Fruit fly (Drosophila melanogaster) whole organism, embryonic: Measurements from ENCODE around the gene CG31549.

Experiments used
- Atf-2 ChIP-seq: fragments of 200-800 bp; sonication (Bioruptor generic); optimal IDR thresholded peaks from 2 replicates; lab custom pipeline; 2016; ENCODE audit warnings: missing biosample characterization, missing genetic modification characterization
- BEAF-32 ChIP-seq: fragments of 200-800 bp; sonication (Bioruptor generic); optimal IDR thresholded peaks from 3 replicates; lab custom pipeline; 2017; ENCODE audit warnings: missing biosample characterization, missing genetic modification characterization, mild to moderate bottlenecking, moderate library complexity, missing genetic modification reagents
- Bdp1 ChIP-seq: fragments of 200-800 bp; sonication (Bioruptor generic); optimal IDR thresholded peaks from 3 replicates; lab custom pipeline; 2016; ENCODE audit warnings: missing biosample characterization, missing genetic modification characterization
- Bgb ChIP-seq: fragments of 200-800 bp; sonication (Bioruptor generic); IDR thresholded peaks from 2 replicates; pipeline ENCODE4 v1.3.6; 2022; ENCODE audit warnings: missing biosample characterization, missing genetic modification characterization; ENCODE audit not compliant: partially characterized antibody
- CG11560 ChIP-seq: fragments of 200-800 bp; sonication (Bioruptor generic); IDR thresholded peaks from 3 replicates; pipeline ENCODE4 v1.3.6; 2022; ENCODE audit warnings: missing biosample characterization, missing genetic modification characterization
- CG13123 ChIP-seq: fragments of 200-800 bp; sonication (Bioruptor generic); optimal IDR thresholded peaks from 2 replicates; lab custom pipeline; 2016; ENCODE audit warnings: missing biosample characterization, missing genetic modification characterization
- CG13775 ChIP-seq: fragments of 200-800 bp; sonication (Bioruptor generic); optimal IDR thresholded peaks from 3 replicates; lab custom pipeline; 2017; ENCODE audit warnings: missing biosample characterization, mild to moderate bottlenecking, missing genetic modification characterization
- CG1529 ChIP-seq: fragments of 200-800 bp; sonication (Bioruptor generic); optimal IDR thresholded peaks from 3 replicates; lab custom pipeline; 2018; ENCODE audit warnings: missing biosample characterization, missing genetic modification characterization
- CG32532 ChIP-seq: fragments of 200-800 bp; sonication (Bioruptor generic); IDR thresholded peaks from 2 replicates; pipeline ENCODE4 v1.3.6; 2022; ENCODE audit warnings: missing biosample characterization, missing genetic modification characterization
- CG32767 ChIP-seq: fragments of 200-800 bp; sonication (Bioruptor generic); IDR thresholded peaks from 2 replicates; pipeline ENCODE4 v1.3.6; 2022; ENCODE audit warnings: missing biosample characterization, missing genetic modification characterization
- CG4617 ChIP-seq: fragments of 200-800 bp; sonication (Bioruptor generic); optimal IDR thresholded peaks from 3 replicates; lab custom pipeline; 2016; ENCODE audit warnings: missing biosample characterization, missing genetic modification characterization, borderline replicate concordance
- CG4730 ChIP-seq: fragments of 200-800 bp; sonication (Bioruptor generic); IDR thresholded peaks from 2 replicates; pipeline ENCODE4 v1.3.6; 2022; ENCODE audit warnings: missing biosample characterization, missing genetic modification characterization
- CG5180 ChIP-seq: fragments of 200-800 bp; sonication (Bioruptor generic); optimal IDR thresholded peaks from 3 replicates; lab custom pipeline; 2017; ENCODE audit warnings: missing biosample characterization, missing genetic modification characterization, mild to moderate bottlenecking, moderate library complexity, missing genetic modification reagents
- CG6175 ChIP-seq: fragments of 200-800 bp; sonication (Bioruptor generic); IDR thresholded peaks from 3 replicates; pipeline ENCODE4 v1.3.6; 2022; ENCODE audit warnings: missing biosample characterization, missing genetic modification characterization
- CHES-1-like ChIP-seq: fragments of 200-800 bp; sonication (Bioruptor generic); optimal IDR thresholded peaks from 2 replicates; lab custom pipeline; 2016; ENCODE audit warnings: missing biosample characterization, missing genetic modification characterization
- Dll ChIP-seq: fragments of 200-800 bp; sonication (Bioruptor generic); IDR thresholded peaks from 4 replicates; pipeline ENCODE4 v1.3.6; 2022; ENCODE audit warnings: missing biosample characterization, missing genetic modification characterization; ENCODE audit not compliant: partially characterized antibody
- Gug ChIP-seq: fragments of 200-800 bp; sonication (Bioruptor generic); IDR thresholded peaks from 4 replicates; pipeline ENCODE4 v1.3.6; 2022; ENCODE audit warnings: missing biosample characterization, missing genetic modification characterization
- Hand ChIP-seq: fragments of 200-800 bp; sonication (Bioruptor generic); optimal IDR thresholded peaks from 2 replicates; lab custom pipeline; 2017; ENCODE audit warnings: mild to moderate bottlenecking, missing biosample characterization, missing genetic modification reagents, missing genetic modification characterization
- HmgD ChIP-seq: fragments of 200-800 bp; sonication (Bioruptor generic); optimal IDR thresholded peaks from 3 replicates; lab custom pipeline; 2016; ENCODE audit warnings: missing biosample characterization, missing genetic modification characterization
- Med ChIP-seq: fragments of 200-800 bp; sonication (Bioruptor generic); peaks from one replicate; lab custom pipeline; 2016; ENCODE audit warnings: missing biosample characterization, missing genetic modification characterization, mild to moderate bottlenecking, inconsistent platforms, moderate library complexity
- Mes4 ChIP-seq: fragments of 200-800 bp; sonication (Bioruptor generic); optimal IDR thresholded peaks from 2 replicates; lab custom pipeline; 2016; ENCODE audit warnings: missing biosample characterization, missing genetic modification characterization
- NC2β ChIP-seq: fragments of 200-800 bp; sonication (Bioruptor generic); optimal IDR thresholded peaks from 2 replicates; lab custom pipeline; 2016; ENCODE audit warnings: missing biosample characterization, missing genetic modification characterization
- Oli ChIP-seq: fragments of 200-800 bp; sonication (Bioruptor generic); optimal IDR thresholded peaks from 2 replicates; lab custom pipeline; 2018; ENCODE audit warnings: missing biosample characterization, mild to moderate bottlenecking, missing genetic modification characterization, moderate library complexity
- Ptx1 ChIP-seq: fragments of 200-800 bp; sonication (Bioruptor generic); IDR thresholded peaks from 2 replicates; pipeline ENCODE4 v1.3.6; 2022; ENCODE audit warnings: missing biosample characterization, missing genetic modification characterization
- Scr ChIP-seq: fragments of 200-800 bp; sonication (Bioruptor generic); IDR thresholded peaks from 2 replicates; pipeline ENCODE4 v1.3.6; 2022; ENCODE audit warnings: missing biosample characterization, missing genetic modification characterization; ENCODE audit not compliant: partially characterized antibody
- Sin3A ChIP-seq: fragments of >200 bp; optimal IDR thresholded peaks from 2 replicates; lab custom pipeline; 2018
- Vsx1 ChIP-seq: fragments of 200-800 bp; sonication (Bioruptor generic); optimal IDR thresholded peaks from 2 replicates; lab custom pipeline; 2017; ENCODE audit warnings: missing biosample characterization, mild to moderate bottlenecking, missing genetic modification characterization, missing genetic modification reagents
- ab ChIP-seq: fragments of 200-800 bp; sonication (Bioruptor generic); optimal IDR thresholded peaks from 2 replicates; lab custom pipeline; 2016; ENCODE audit warnings: missing biosample characterization, missing genetic modification characterization
- aop ChIP-seq: fragments of 200-800 bp; sonication (Bioruptor generic); IDR thresholded peaks from 2 replicates; pipeline ENCODE4 v1.3.6; 2022; ENCODE audit warnings: missing biosample characterization, missing genetic modification characterization
- jing ChIP-seq: fragments of 200-800 bp; sonication (Bioruptor generic); optimal IDR thresholded peaks from 2 replicates; lab custom pipeline; 2018; ENCODE audit warnings: missing biosample characterization, mild to moderate bottlenecking, missing genetic modification characterization
- kay ChIP-seq: fragments of 200-800 bp; sonication (Bioruptor generic); optimal IDR thresholded peaks from 2 replicates; lab custom pipeline; 2016; ENCODE audit warnings: missing biosample characterization, missing genetic modification characterization
- maf-S ChIP-seq: fragments of 200-800 bp; sonication (Bioruptor generic); optimal IDR thresholded peaks from 2 replicates; lab custom pipeline; 2016; ENCODE audit warnings: missing biosample characterization, missing genetic modification characterization
- nerfin-2 ChIP-seq: fragments of 200-800 bp; sonication (Bioruptor generic); IDR thresholded peaks from 2 replicates; pipeline ENCODE4 v1.3.6; 2022; ENCODE audit warnings: missing biosample characterization, missing genetic modification characterization; ENCODE audit not compliant: partially characterized antibody
- nmo ChIP-seq: fragments of 200-800 bp; sonication (Bioruptor generic); optimal IDR thresholded peaks from 2 replicates; lab custom pipeline; 2018; ENCODE audit warnings: missing biosample characterization, mild to moderate bottlenecking, missing genetic modification characterization, moderate library complexity
- nom ChIP-seq: fragments of 200-800 bp; sonication (Bioruptor generic); optimal IDR thresholded peaks from 2 replicates; lab custom pipeline; 2017; ENCODE audit warnings: missing biosample characterization, missing genetic modification characterization, mild to moderate bottlenecking, moderate library complexity, missing genetic modification reagents
- org-1 ChIP-seq: fragments of 200-800 bp; sonication (Bioruptor generic); optimal IDR thresholded peaks from 2 replicates; lab custom pipeline; 2017; ENCODE audit warnings: missing biosample characterization, missing genetic modification characterization
- pho ChIP-seq: fragments of 200-800 bp; sonication (Bioruptor generic); optimal IDR thresholded peaks from 2 replicates; lab custom pipeline; 2016; ENCODE audit warnings: missing biosample characterization, missing genetic modification characterization
- pzg ChIP-seq: fragments of 200-800 bp; sonication (Bioruptor generic); optimal IDR thresholded peaks from 3 replicates; lab custom pipeline; 2018; ENCODE audit warnings: missing biosample characterization, mild to moderate bottlenecking, missing genetic modification characterization, moderate library complexity
- ranshi ChIP-seq: fragments of 200-800 bp; sonication (Bioruptor generic); IDR thresholded peaks from 2 replicates; pipeline ENCODE4 v1.3.6; 2022; ENCODE audit warnings: missing biosample characterization, missing genetic modification characterization
- sens-2 ChIP-seq: fragments of 200-800 bp; sonication (Bioruptor generic); IDR thresholded peaks from 2 replicates; pipeline ENCODE4 v1.3.6; 2022; ENCODE audit warnings: missing biosample characterization, missing genetic modification characterization
- sisA ChIP-seq: fragments of 200-800 bp; sonication (Bioruptor generic); IDR thresholded peaks from 2 replicates; pipeline ENCODE4 v1.3.6; 2022; ENCODE audit warnings: missing biosample characterization, missing genetic modification characterization
- sqz ChIP-seq: fragments of 200-800 bp; sonication (Bioruptor generic); optimal IDR thresholded peaks from 3 replicates; lab custom pipeline; 2018; ENCODE audit warnings: missing biosample characterization, mild to moderate bottlenecking, missing genetic modification characterization
- tio ChIP-seq: fragments of 200-800 bp; sonication (Bioruptor generic); optimal IDR thresholded peaks from 2 replicates; lab custom pipeline; 2017; ENCODE audit warnings: missing biosample characterization, missing genetic modification characterization, inconsistent platforms
- tx ChIP-seq: fragments of 200-800 bp; sonication (Bioruptor generic); optimal IDR thresholded peaks from 2 replicates; lab custom pipeline; 2016; ENCODE audit warnings: missing biosample characterization, missing genetic modification characterization
- vvl ChIP-seq: fragments of 200-800 bp; sonication (Bioruptor generic); IDR thresholded peaks from 2 replicates; pipeline ENCODE4 v1.3.6; 2022; ENCODE audit warnings: missing biosample characterization, missing genetic modification characterization
- yki ChIP-seq: fragments of >200 bp; optimal IDR thresholded peaks from 3 replicates; lab custom pipeline; 2018

CG31549 gene

DNA sequence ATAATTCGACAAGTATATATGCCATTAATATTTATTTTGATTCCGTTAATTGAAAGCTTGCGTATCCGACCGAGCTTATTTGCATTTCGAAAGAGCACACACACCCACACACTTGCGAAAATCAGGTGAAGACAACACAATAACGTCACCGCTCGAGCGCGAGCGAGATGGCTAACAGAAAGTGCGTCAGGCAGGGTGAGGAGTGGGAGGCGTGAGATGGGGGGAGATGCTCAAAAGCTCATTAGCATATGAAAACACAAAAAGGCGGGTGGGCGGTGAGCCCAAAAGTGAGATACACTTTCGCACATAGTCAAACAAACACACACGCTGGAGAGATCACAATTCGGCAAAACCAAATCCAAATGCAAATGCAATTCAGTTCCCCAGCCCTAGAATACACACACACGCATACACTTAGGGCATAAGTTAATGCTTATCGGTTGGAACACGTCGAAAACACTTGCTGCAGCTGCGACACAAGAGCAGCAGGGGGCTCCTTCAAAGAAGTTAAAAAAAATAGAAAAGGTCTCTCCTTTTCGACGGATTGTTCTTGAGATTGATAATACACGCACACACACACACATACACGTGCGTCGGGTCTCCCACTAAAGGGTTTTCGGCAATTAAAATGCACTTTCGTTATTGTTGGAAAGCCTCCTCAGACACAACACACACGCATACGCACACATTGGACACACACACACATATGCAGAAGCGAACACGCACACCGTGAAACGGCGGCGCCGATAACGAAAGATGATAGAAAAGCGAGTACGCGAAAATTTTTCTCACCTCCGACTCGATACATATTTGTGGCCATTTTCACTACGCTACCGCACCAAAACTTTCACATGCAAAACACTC is 15.9 kb downstream of the CG31549 start (continued):
- TF ChIP-seq aop (GFP tag; lab: Robert Waterston, UW) (no peak), ab (GFP tag; lab: Kevin White, UChicago) (no peak), pho (GFP tag; lab: Kevin White, UChicago) (no peak), nmo (no peak), CHES-1-like (GFP tag; lab: Kevin White, UChicago) (no peak), HmgD (GFP tag; lab: Kevin White, UChicago) (no peak), pzg (GFP tag; lab: Kevin White, UChicago) (no peak), CG13123 (GFP tag; lab: Kevin White, UChicago) (no peak), CG32767 (no peak), nerfin-2 (GFP tag; lab: Robert Waterston, UW) (0 out of 2 replicates have a peak, but pooled peaks have one; percentile 20), Scr (GFP tag; lab: Robert Waterston, UW) (no peak), vvl (GFP tag; lab: Robert Waterston, UW) (peak; percentile 52; the same call in 1 of the 2 replicates), kay (no peak), CG13775 (GFP tag; lab: Kevin White, UChicago) (no peak), tx (no peak), Oli (tag; lab: Kevin White, UChicago) (no peak)
- TF ChIP-seq, all 482 proteins: peak for 28

DNA sequence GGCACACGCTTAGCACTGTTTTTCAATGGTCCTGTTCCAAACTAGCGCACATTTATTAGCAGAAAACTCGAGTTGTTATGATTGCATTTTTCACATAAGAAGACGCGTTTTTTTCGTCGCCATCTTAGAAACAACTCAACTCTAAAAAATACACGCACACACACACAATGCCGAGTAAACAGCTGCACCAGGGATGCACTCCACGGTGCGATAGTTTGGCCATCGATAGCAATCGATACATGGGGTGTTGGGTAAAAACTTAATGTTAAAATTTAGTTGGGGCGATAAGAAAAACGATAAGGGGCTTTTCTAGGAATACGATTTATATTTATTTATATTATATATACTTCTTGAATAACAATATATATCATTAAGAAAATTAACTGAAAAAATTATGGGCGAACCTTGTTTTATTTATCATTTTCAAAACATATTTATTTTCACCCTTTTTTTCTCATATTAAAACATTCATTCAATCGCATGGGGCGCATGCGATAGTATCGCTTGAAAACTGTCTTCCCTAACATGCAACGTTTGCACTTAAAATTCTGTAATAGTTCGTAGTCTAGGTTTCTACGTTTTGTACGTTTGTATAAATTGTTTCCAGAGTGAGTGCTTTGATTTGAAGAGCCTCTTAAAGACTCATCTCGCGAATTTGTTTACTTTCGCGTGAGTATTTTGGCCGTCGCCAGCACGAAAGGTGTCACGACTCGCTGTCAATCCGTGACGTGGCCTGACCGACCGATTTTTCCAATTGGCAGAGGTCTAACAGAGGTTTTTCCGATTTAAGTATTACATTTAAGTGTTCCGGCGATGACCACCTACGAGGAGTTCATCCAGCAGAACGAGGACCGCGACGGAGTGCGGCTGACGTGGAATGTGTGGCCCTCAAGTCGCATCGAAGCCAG is 16.8 kb downstream of the CG31549 start, which contains the start of the genes MTA1-like and Sec23:
Gene MTA1-like, minus strand, starts transcription at position 170 of the 908 bp plus-strand sequence.
Gene Sec23, plus strand, starts transcription at position 497 of the 908 bp plus-strand sequence.
- TF ChIP-seq CG11560 (tag; lab: Robert Waterston, UW) (no peak), org-1 (GFP tag; lab: Kevin White, UChicago) (no peak), nmo (peak; percentile 79), BEAF-32 (GFP tag; lab: Kevin White, UChicago) (peak; percentile 95), sens-2 (GFP tag; lab: Robert Waterston, UW) (no peak), Hand (GFP tag; lab: Kevin White, UChicago) (no peak), CG4730 (GFP tag; lab: Robert Waterston, UW) (no peak), sisA (peak; percentile 55), jing (GFP tag; lab: Kevin White, UChicago) (no peak), NC2β (GFP tag; lab: Kevin White, UChicago) (peak; percentile 1), nom (GFP tag; lab: Kevin White, UChicago) (no peak), Vsx1 (GFP tag; lab: Kevin White, UChicago) (peak; percentile 37), Ptx1 (GFP tag; lab: Robert Waterston, UW) (peak; percentile 32; the same call in 1 of the 2 replicates), sqz (GFP tag; lab: Kevin White, UChicago) (peak; percentile 92), CG5180 (GFP tag; lab: Kevin White, UChicago) (no peak), CG32532 (peak; percentile 43; the same call in 1 of the 2 replicates), yki (lab: Kevin White, UChicago) (no peak), Bdp1 (GFP tag; lab: Kevin White, UChicago) (no peak), Atf-2 (GFP tag; lab: Kevin White, UChicago) (no peak), pho (GFP tag; lab: Kevin White, UChicago) (peak; percentile 37), maf-S (no peak), Sin3A (lab: Kevin White, UChicago) (peak; percentile 56), Bgb (GFP tag; lab: Robert Waterston, UW) (peak; percentile 88), Dll (GFP tag; lab: Robert Waterston, UW) (peak; percentile 97), CG4617 (GFP tag; lab: Kevin White, UChicago) (no peak), Gug (GFP tag; lab: Robert Waterston, UW) (peak; percentile 73; the same call in 2 of the 4 replicates), CG1529 (GFP tag; lab: Kevin White, UChicago) (peak; percentile 14), CG6175 (GFP tag; lab: Robert Waterston, UW) (no peak), tio (GFP tag; lab: Kevin White, UChicago) (no peak), Med (peak; percentile 80), Mes4 (GFP tag; lab: Kevin White, UChicago) (no peak), ranshi (GFP tag; lab: Robert Waterston, UW) (0 out of 2 replicates have a peak, but pooled peaks have one; percentile 19)
